Worm (Caenorhabditis elegans) whole organism, early embryonic: ENCODE data around the gene F26F12.2.
A peak's percentile ranks its signal among the peaks of the same experiment; 100 is the strongest.

Experiments used
- B0310.2 ChIP-seq: sonication (generic microtip); optimal IDR thresholded peaks from 2 replicates; lab custom pipeline; 2016; ENCODE audit warnings: mild to moderate bottlenecking, missing genetic modification characterization, missing compliant biosample characterization
- F13C5.2 ChIP-seq: sonication (generic microtip); optimal IDR thresholded peaks from 2 replicates; lab custom pipeline; 2017; ENCODE audit warnings: mild to moderate bottlenecking, missing genetic modification characterization, inconsistent platforms, missing compliant biosample characterization
- aly-1 ChIP-seq: sonication (generic microtip); optimal IDR thresholded peaks from 2 replicates; lab custom pipeline; 2016; ENCODE audit warnings: missing genetic modification characterization, missing compliant biosample characterization
- ama-1 ChIP-seq: fragments of 150-350 bp; optimal IDR thresholded peaks from 2 replicates; lab custom pipeline; 2014
- ceh-13 ChIP-seq: fragments of 200-800 bp; sonication (Bioruptor generic); optimal IDR thresholded peaks from 2 replicates; lab custom pipeline; 2018; ENCODE audit warnings: mild to moderate bottlenecking, missing genetic modification characterization, missing compliant biosample characterization
- ceh-36 ChIP-seq: sonication (generic microtip); optimal IDR thresholded peaks from 2 replicates; lab custom pipeline; 2016; ENCODE audit warnings: missing genetic modification characterization, inconsistent platforms, missing compliant biosample characterization
- ets-7 ChIP-seq: sonication (generic microtip); optimal IDR thresholded peaks from 2 replicates; lab custom pipeline; 2016; ENCODE audit warnings: missing genotype, missing genetic modification characterization, missing compliant biosample characterization
- flt-1 ChIP-seq: fragments of 200-800 bp; sonication (Bioruptor generic); IDR thresholded peaks from 2 replicates; pipeline ENCODE4 v1.3.6; 2022; ENCODE audit warnings: missing genetic modification characterization, missing compliant biosample characterization
- hmbx-1 ChIP-seq: sonication (generic microtip); optimal IDR thresholded peaks from 2 replicates; lab custom pipeline; 2016; ENCODE audit warnings: mild to moderate bottlenecking, missing genetic modification characterization, missing compliant biosample characterization
- hmg-4 ChIP-seq: fragments of 200-800 bp; sonication (Bioruptor generic); optimal IDR thresholded peaks from 2 replicates; lab custom pipeline; 2018; ENCODE audit warnings: mild to moderate bottlenecking, missing genetic modification characterization, missing compliant biosample characterization
- hnd-1 ChIP-seq: sonication (generic microtip); optimal IDR thresholded peaks from 2 replicates; lab custom pipeline; 2016; ENCODE audit warnings: missing genetic modification characterization, missing compliant biosample characterization
- pes-1 ChIP-seq: fragments of 200-800 bp; sonication (Bioruptor generic); IDR thresholded peaks from 2 replicates; pipeline ENCODE4 v1.3.6; 2022; ENCODE audit warnings: missing genetic modification reagents, missing genetic modification characterization, missing compliant biosample characterization
- scrt-1 ChIP-seq: fragments of 200-800 bp; sonication (Bioruptor generic); IDR thresholded peaks from 2 replicates; pipeline ENCODE4 v1.3.6; 2022; ENCODE audit warnings: missing genetic modification characterization, missing compliant biosample characterization
- sea-1 ChIP-seq: fragments of 200-800 bp; sonication (Bioruptor generic); conservative IDR thresholded peaks from 2 replicates; pipeline ENCODE4 v1.3.6; 2022; ENCODE audit warnings: missing genetic modification characterization, missing compliant biosample characterization
- tbx-11 ChIP-seq: fragments of 200-800 bp; sonication (Bioruptor generic); IDR thresholded peaks from 2 replicates; pipeline ENCODE4 v1.3.6; 2022; ENCODE audit warnings: missing genetic modification characterization, missing compliant biosample characterization
- tbx-37 ChIP-seq: fragments of 200-800 bp; sonication (Bioruptor generic); conservative IDR thresholded peaks from 2 replicates; pipeline ENCODE4 v1.3.6; 2022; ENCODE audit warnings: missing genetic modification reagents, missing genetic modification characterization, missing compliant biosample characterization
- tra-4 ChIP-seq: sonication (generic microtip); optimal IDR thresholded peaks from 2 replicates; lab custom pipeline; 2017; ENCODE audit warnings: missing genetic modification characterization, missing compliant biosample characterization

Gene F26F12.2

ce11 chrV:5799373-5799772, 39.0 kb downstream of the F26F12.2 start, which contains the start of gene cyn-17:
TSS of gene cyn-17 (plus strand) at chrV:5799673.
- TF ChIP-seq ama-1 (lab: Kevin White, UChicago) (no peak), F13C5.2 (tag; lab: Kevin White, UChicago) (no peak), ets-7 (no peak), hnd-1 (tag; lab: Kevin White, UChicago) (no peak), sea-1 (GFP tag; lab: Robert Waterston, UW) (no peak), hmbx-1 (tag; lab: Kevin White, UChicago) (no peak), tbx-37 (GFP tag; lab: Robert Waterston, UW) (no peak)

- no peak for TF ChIP-seq aly-1 (tag; lab: Kevin White, UChicago)
- TF ChIP-seq hmbx-1 (tag; lab: Kevin White, UChicago): no peak
- TF ChIP-seq ceh-13 (GFP tag; lab: Kevin White, UChicago): no peak
- TF ChIP-seq tra-4 (tag; lab: Kevin White, UChicago): no peak
- no peak for TF ChIP-seq sea-1 (GFP tag; lab: Robert Waterston, UW)
- TF ChIP-seq B0310.2 (tag; lab: Kevin White, UChicago): no peak
- TF ChIP-seq ceh-36: no peak
- no peak for TF ChIP-seq tbx-11
- no peak for TF ChIP-seq F13C5.2 (tag; lab: Kevin White, UChicago)
- no peak for TF ChIP-seq flt-1
- no peak for TF ChIP-seq ets-7
- no peak for TF ChIP-seq hmg-4 (GFP tag; lab: Kevin White, UChicago)
Measured at ce11 chrV:5798132-5798531, 40.3 kb downstream of the F26F12.2 start, which contains the start of gene nstp-3. TSS of gene nstp-3 (minus strand) at chrV:5798232.

ce11 chrV:5792031-5792430, 46.4 kb downstream of the F26F12.2 start, which contains the start of gene ZC250.2:
TSS of gene ZC250.2 (plus strand) at chrV:5792331.
- no peak for TF ChIP-seq ceh-36
- TF ChIP-seq F13C5.2 (tag; lab: Kevin White, UChicago): no peak
- TF ChIP-seq B0310.2 (tag; lab: Kevin White, UChicago): no peak
- TF ChIP-seq ceh-13 (GFP tag; lab: Kevin White, UChicago): no peak
- TF ChIP-seq pes-1: no peak
- TF ChIP-seq hmbx-1 (tag; lab: Kevin White, UChicago): no peak
- no peak for TF ChIP-seq scrt-1 (GFP tag; lab: Robert Waterston, UW)
- TF ChIP-seq tra-4 (tag; lab: Kevin White, UChicago): no peak
- TF ChIP-seq ama-1 (lab: Kevin White, UChicago): no peak
- no peak for TF ChIP-seq ets-7
- TF ChIP-seq tbx-37 (GFP tag; lab: Robert Waterston, UW): no peak
- TF ChIP-seq aly-1 (tag; lab: Kevin White, UChicago): no peak
- TF ChIP-seq sea-1 (GFP tag; lab: Robert Waterston, UW): no peak
- TF ChIP-seq hnd-1 (tag; lab: Kevin White, UChicago): no peak
- TF ChIP-seq tbx-11: no peak
- TF ChIP-seq hmg-4 (GFP tag; lab: Kevin White, UChicago): no peak
- no peak for TF ChIP-seq flt-1

ce11 chrV:5790497-5791280, 47.7 kb downstream of the F26F12.2 start, which contains the start of the genes nhr-142 and F44E7.9:
TSS of gene nhr-142 (minus strand) at chrV:5790553.
TSS of gene F44E7.9 (plus strand) at chrV:5791230.
- TF ChIP-seq hmg-4 (GFP tag; lab: Kevin White, UChicago) (peak; percentile 67), flt-1 (peak; percentile 66), F13C5.2 (tag; lab: Kevin White, UChicago) (peak; percentile 64), ets-7 (no peak), tbx-37 (GFP tag; lab: Robert Waterston, UW) (0 out of 2 replicates have a peak, but pooled peaks have one; percentile 15)

DNA sequence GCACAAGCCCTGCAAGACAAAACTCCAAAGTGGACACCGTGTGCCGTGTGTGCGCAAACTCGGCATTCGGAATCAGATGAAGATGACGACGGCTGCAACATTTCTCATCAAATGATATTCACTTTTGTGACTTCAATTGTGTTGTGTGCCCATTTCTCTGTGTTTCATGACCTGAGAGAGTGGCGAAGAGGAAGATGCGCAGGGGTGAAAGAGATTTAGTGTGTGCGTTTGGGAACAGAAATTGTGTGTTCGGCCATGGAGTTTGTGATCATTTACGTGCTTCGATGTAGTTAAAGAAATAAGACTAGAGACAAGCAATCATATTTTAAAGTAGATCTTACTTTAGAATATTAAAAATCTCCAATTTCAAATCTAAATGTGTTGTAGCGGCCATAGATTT, 49.8 kb downstream of the F26F12.2 start:
- TF ChIP-seq hmg-4 (GFP tag; lab: Kevin White, UChicago) (no peak), scrt-1 (GFP tag; lab: Robert Waterston, UW) (no peak), F13C5.2 (tag; lab: Kevin White, UChicago) (no peak), B0310.2 (tag; lab: Kevin White, UChicago) (no peak), flt-1 (no peak), ets-7 (no peak), hnd-1 (tag; lab: Kevin White, UChicago) (no peak), hmbx-1 (tag; lab: Kevin White, UChicago) (no peak), sea-1 (GFP tag; lab: Robert Waterston, UW) (no peak), tbx-37 (GFP tag; lab: Robert Waterston, UW) (no peak), ceh-13 (GFP tag; lab: Kevin White, UChicago) (no peak), aly-1 (tag; lab: Kevin White, UChicago) (no peak), tra-4 (tag; lab: Kevin White, UChicago) (no peak), ceh-36 (no peak), ama-1 (lab: Kevin White, UChicago) (no peak), pes-1 (no peak), tbx-11 (no peak)
